Worm (Caenorhabditis elegans): ENCODE data around the gene Y42H9AR.5.

The Y42H9AR.5 gene

ce11 chrIV:8070299-8070698 lies 32.0 kb upstream of the Y42H9AR.5 start:
- TF ChIP-seq zag-1 (tag; optimal IDR thresholded peaks at IDR 0.05) (peak; percentile 69), gmeb-1 (tag; optimal IDR thresholded peaks at IDR 0.05) (no peak), mab-5 (tag; optimal IDR thresholded peaks at IDR 0.05) (no peak), sem-4 (tag; optimal IDR thresholded peaks at IDR 0.05) (no peak), ztf-4 (tag; optimal IDR thresholded peaks at IDR 0.05) (no peak), nhr-10 (tag; optimal IDR thresholded peaks at IDR 0.05) (no peak), lsy-2 (tag; optimal IDR thresholded peaks at IDR 0.05) (peak in 1 of 2 experiments; percentile 26), unc-55 (GFP tag; optimal IDR thresholded peaks at IDR 0.05) (peak; percentile 22)

ce11 chrIV:8070934-8071333 lies 31.4 kb upstream of the Y42H9AR.5 start:
- TF ChIP-seq nhr-6 (tag; optimal IDR thresholded peaks at IDR 0.05) (no peak), ZK546.5 (tag; optimal IDR thresholded peaks at IDR 0.05) (no peak), mab-5 (tag; optimal IDR thresholded peaks at IDR 0.05) (no peak), ztf-1 (GFP tag; conservative IDR thresholded peaks at IDR 0.05) (no peak), nhr-77 (tag; optimal IDR thresholded peaks at IDR 0.05) (no peak), ztf-4 (tag; optimal IDR thresholded peaks at IDR 0.05) (no peak), aly-2 (tag; optimal IDR thresholded peaks at IDR 0.05) (no peak), gmeb-1 (tag; optimal IDR thresholded peaks at IDR 0.05) (no peak), unc-39 (tag; optimal IDR thresholded peaks at IDR 0.05) (no peak), lsy-2 (tag; optimal IDR thresholded peaks at IDR 0.05) (no peak), nhr-25 (tag; optimal IDR thresholded peaks at IDR 0.05) (no peak), sma-9 (GFP tag; optimal IDR thresholded peaks at IDR 0.05) (no peak), sma-9 (tag; optimal IDR thresholded peaks at IDR 0.05) (no peak), mbf-1 (tag; optimal IDR thresholded peaks at IDR 0.05) (no peak), Y55F3AM.14 (GFP tag; optimal IDR thresholded peaks at IDR 0.05) (no peak), egl-27 (tag; optimal IDR thresholded peaks at IDR 0.05) (no peak), nhr-10 (tag; optimal IDR thresholded peaks at IDR 0.05) (no peak)

ce11 chrIV:8075516-8075915 lies 26.8 kb upstream of the Y42H9AR.5 start:
- TF ChIP-seq snpc-4 (tag; optimal IDR thresholded peaks at IDR 0.05) (peak; percentile 37), peb-1 (tag; optimal IDR thresholded peaks at IDR 0.05) (no peak)

ce11 chrIV:8076511-8076910 lies 25.8 kb upstream of the Y42H9AR.5 start:
- TF ChIP-seq ztf-11 (tag; optimal IDR thresholded peaks at IDR 0.05) (no peak), ztf-1 (GFP tag; conservative IDR thresholded peaks at IDR 0.05) (no peak), sma-3 (GFP tag; optimal IDR thresholded peaks at IDR 0.05) (no peak), unc-62 (GFP tag; optimal IDR thresholded peaks at IDR 0.05) (no peak), nhr-237 (tag; optimal IDR thresholded peaks at IDR 0.05) (no peak), elt-3 (tag; optimal IDR thresholded peaks at IDR 0.05) (no peak), elt-1 (tag; optimal IDR thresholded peaks at IDR 0.05) (no peak), F13H6.1 (tag; optimal IDR thresholded peaks at IDR 0.05) (no peak), fos-1 (tag; optimal IDR thresholded peaks at IDR 0.05) (no peak), nhr-11 (tag; optimal IDR thresholded peaks at IDR 0.05) (no peak), lin-11 (tag; optimal IDR thresholded peaks at IDR 0.05) (no peak)

ce11 chrIV:8080166-8080565 lies 22.2 kb upstream of the Y42H9AR.5 start:
- TF ChIP-seq ztf-4 (tag; optimal IDR thresholded peaks at IDR 0.05) (no peak), unc-62 (GFP tag; optimal IDR thresholded peaks at IDR 0.05) (no peak), lsy-2 (tag; optimal IDR thresholded peaks at IDR 0.05) (no peak), nhr-12 (tag; optimal IDR thresholded peaks at IDR 0.05) (no peak), nhr-10 (tag; optimal IDR thresholded peaks at IDR 0.05) (no peak), nhr-237 (tag; optimal IDR thresholded peaks at IDR 0.05) (no peak), aly-2 (tag; optimal IDR thresholded peaks at IDR 0.05) (no peak), mdl-1 (tag; optimal IDR thresholded peaks at IDR 0.05) (no peak), ZK546.5 (tag; optimal IDR thresholded peaks at IDR 0.05) (no peak), nhr-6 (tag; optimal IDR thresholded peaks at IDR 0.05) (no peak), lin-11 (tag; optimal IDR thresholded peaks at IDR 0.05) (no peak), nhr-77 (tag; optimal IDR thresholded peaks at IDR 0.05) (no peak), sma-9 (GFP tag; optimal IDR thresholded peaks at IDR 0.05) (no peak), sma-9 (tag; optimal IDR thresholded peaks at IDR 0.05) (no peak), sem-4 (tag; optimal IDR thresholded peaks at IDR 0.05) (no peak), nhr-11 (tag; optimal IDR thresholded peaks at IDR 0.05) (no peak), skn-1 (tag; optimal IDR thresholded peaks at IDR 0.05) (no peak), peb-1 (tag; optimal IDR thresholded peaks at IDR 0.05) (no peak), lin-13 (GFP tag; optimal IDR thresholded peaks at IDR 0.05) (no peak)
